Fruit fly (Drosophila melanogaster): ENCODE measurements around the gene CG31637.

Gene CG31637

DNA sequence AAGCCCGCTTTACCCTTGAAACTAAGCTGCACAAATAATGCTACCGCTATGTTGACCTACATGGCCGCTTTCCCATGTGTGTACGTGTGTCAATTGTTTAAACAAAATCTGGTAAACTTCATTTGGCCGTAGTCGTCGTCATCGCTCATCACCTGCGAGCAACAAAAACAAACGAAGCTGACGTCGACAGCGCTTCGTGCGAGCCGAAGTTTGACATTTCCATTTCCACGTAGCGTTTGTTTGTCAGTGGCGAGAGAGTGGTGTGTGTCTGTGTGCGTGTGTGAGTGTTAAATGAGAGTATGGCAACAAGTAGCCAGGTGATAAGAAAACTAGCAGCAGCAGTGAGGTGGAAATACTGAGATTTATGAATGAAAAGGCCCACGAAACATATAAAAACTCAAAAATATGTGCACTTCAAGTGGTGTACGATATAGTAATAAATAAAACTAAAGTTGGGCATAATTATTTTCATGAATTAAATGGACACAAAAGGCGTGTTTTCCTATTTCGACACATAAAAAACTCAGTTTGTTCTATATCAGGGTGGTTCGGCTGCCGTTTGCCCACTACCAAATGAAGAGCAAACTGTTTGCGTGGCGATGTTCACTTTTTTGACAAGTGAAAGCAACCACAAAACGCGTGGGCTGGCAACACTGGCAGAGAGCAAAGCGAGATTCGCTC is 19.1 kb upstream of the CG31637 start (continued):
- TF ChIP-seq usp (GFP tag; optimal IDR thresholded peaks at IDR 0.05) (no peak), Myc (optimal IDR thresholded peaks at IDR 0.05) (no peak), pan (optimal IDR thresholded peaks at IDR 0.05) (no peak), Vsx2 (GFP tag; optimal IDR thresholded peaks at IDR 0.05; ENCODE audit: partially characterized antibody) (no peak), ey (GFP tag; optimal IDR thresholded peaks at IDR 0.05) (no peak), foxo (GFP tag; optimal IDR thresholded peaks at IDR 0.05) (peak; percentile 6 to 18), Rel (GFP tag; optimal IDR thresholded peaks at IDR 0.05) (no peak), Rel (tag; optimal IDR thresholded peaks at IDR 0.05) (no peak)

DNA sequence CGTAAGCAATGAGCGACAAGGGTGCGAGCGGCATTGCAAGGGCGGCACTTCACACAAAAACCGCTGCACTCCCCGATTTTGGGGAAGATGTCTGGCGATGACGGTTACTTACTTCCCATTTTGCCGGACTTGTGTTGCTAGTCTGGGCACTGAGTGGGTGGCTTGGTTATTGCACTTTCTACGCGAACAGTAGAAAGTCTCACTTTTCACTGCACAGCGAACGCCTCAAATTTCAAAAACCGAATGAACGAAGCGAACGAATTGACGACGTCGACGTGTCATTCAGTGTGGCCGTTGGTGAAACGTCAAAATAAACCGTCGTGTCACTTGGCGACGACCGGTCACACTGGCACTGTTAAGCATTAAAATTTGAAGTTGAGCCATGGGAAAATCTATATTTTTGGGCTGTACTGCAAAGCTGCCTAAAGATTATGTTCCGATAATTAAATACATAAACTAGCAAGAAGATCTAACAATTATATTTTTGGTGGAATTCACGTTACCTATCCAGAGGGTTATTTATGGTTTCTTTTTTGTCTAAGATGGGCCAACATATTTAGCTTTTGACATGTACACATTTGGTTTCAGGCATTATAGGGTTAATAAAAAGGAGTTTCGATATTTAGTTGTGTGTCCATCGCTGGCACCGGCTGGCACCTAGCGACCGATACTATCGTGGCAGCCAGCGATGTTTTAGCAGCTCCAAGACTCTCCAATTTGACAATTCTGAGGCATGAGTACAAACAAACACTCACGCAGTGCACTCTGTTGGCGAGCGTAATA is 18.0 kb upstream of the CG31637 start, which contains the start of the genes Sec61alpha and Daxx:
TSS of gene Sec61alpha (minus strand) at position 364 of the 783 bp plus-strand sequence.
TSS of gene Daxx (plus strand) at position 718 of the 783 bp plus-strand sequence.
- TF ChIP-seq Hr83 (GFP tag; optimal IDR thresholded peaks at IDR 0.05; ENCODE audit: poor library complexity, severe bottlenecking) (peak; percentile 98), psq (GFP tag; optimal IDR thresholded peaks at IDR 0.05) (peak; percentile 69), Sp1 (GFP tag; optimal IDR thresholded peaks at IDR 0.05) (peak; percentile 72), Jra (GFP tag; optimal IDR thresholded peaks at IDR 0.05) (peak; percentile 91), foxo (GFP tag; optimal IDR thresholded peaks at IDR 0.05) (peak; percentile 30 to 86), Myc (optimal IDR thresholded peaks at IDR 0.05) (peak; percentile 58), N (GFP tag; optimal IDR thresholded peaks at IDR 0.05) (no peak), Abd-B (GFP tag; optimal IDR thresholded peaks at IDR 0.05) (no peak), CG9705 (GFP tag; optimal IDR thresholded peaks at IDR 0.05) (peak; percentile 61), dmrt93B (GFP tag; optimal IDR thresholded peaks at IDR 0.05) (no peak), lola (GFP tag; optimal IDR thresholded peaks at IDR 0.05) (no peak), GATAd (GFP tag; optimal IDR thresholded peaks at IDR 0.05) (peak; percentile 59), sv (GFP tag; optimal IDR thresholded peaks at IDR 0.05) (peak; percentile 84), Rel (GFP tag; optimal IDR thresholded peaks at IDR 0.05) (no peak), Rel (tag; optimal IDR thresholded peaks at IDR 0.05) (peak; percentile 52), Dfd (GFP tag; optimal IDR thresholded peaks at IDR 0.05) (no peak), h (GFP tag; optimal IDR thresholded peaks at IDR 0.05) (peak; percentile 85), tai (GFP tag; optimal IDR thresholded peaks at IDR 0.05) (no peak), HLH106 (tag; optimal IDR thresholded peaks at IDR 0.05) (peak; percentile 83), jim (GFP tag; optimal IDR thresholded peaks at IDR 0.05) (peak; percentile 76), dsf (GFP tag; optimal IDR thresholded peaks at IDR 0.05; ENCODE audit: borderline replicate concordance) (peak; percentile 85), Dif (GFP tag; optimal IDR thresholded peaks at IDR 0.05; ENCODE audit: partially characterized antibody) (no peak), ey (GFP tag; optimal IDR thresholded peaks at IDR 0.05) (peak; percentile 89), fru (GFP tag; optimal IDR thresholded peaks at IDR 0.05) (peak; percentile 77), br (GFP tag; optimal IDR thresholded peaks at IDR 0.05) (peak; percentile 79), usp (GFP tag; optimal IDR thresholded peaks at IDR 0.05) (no peak), CG32264 (GFP tag; optimal IDR thresholded peaks at IDR 0.05) (peak; percentile 69), Mio (GFP tag; optimal IDR thresholded peaks at IDR 0.05) (peak; percentile 65), CrebA (GFP tag; optimal IDR thresholded peaks at IDR 0.05; ENCODE audit: borderline replicate concordance) (peak; percentile 97), Hnf4 (GFP tag; optimal IDR thresholded peaks at IDR 0.05) (peak; percentile 90), rgr (GFP tag; optimal IDR thresholded peaks at IDR 0.05) (peak; percentile 78), OdsH (GFP tag; optimal IDR thresholded peaks at IDR 0.05) (peak; percentile 78), dl (GFP tag; optimal IDR thresholded peaks at IDR 0.05; ENCODE audit: insufficient read depth in 1 of 2, partially characterized antibody in 2 of 2) (no peak), woc (GFP tag; optimal IDR thresholded peaks at IDR 0.05) (peak; percentile 89), sage (GFP tag; optimal IDR thresholded peaks at IDR 0.05) (no peak)
